Worm (Caenorhabditis elegans) whole organism, L4 larva: ENCODE results near the gene Y67D8C.7.

ENCODE experiments used
- F49E8.2 ChIP-seq: sonication (generic microtip); optimal IDR thresholded peaks from 2 replicates; lab custom pipeline; 2016; ENCODE audit warnings: missing compliant biosample characterization, mild to moderate bottlenecking, missing genetic modification characterization, borderline replicate concordance
- ama-1 ChIP-seq: fragments of 150-350 bp; optimal IDR thresholded peaks from 2 replicates; lab custom pipeline; 2014; ENCODE audit warnings: inconsistent platforms, mixed read lengths
- ceh-82 ChIP-seq: sonication (generic microtip); optimal IDR thresholded peaks from 2 replicates; lab custom pipeline; 2017; ENCODE audit warnings: missing biosample characterization, missing genetic modification characterization
- egl-43 ChIP-seq: fragments of 200-800 bp; sonication (Bioruptor generic); IDR thresholded peaks from 2 replicates; pipeline ENCODE4 v1.3.6; 2022; ENCODE audit warnings: missing genetic modification reagents, missing genetic modification characterization, missing compliant biosample characterization
- gei-8 ChIP-seq: fragments of 200-800 bp; sonication (Bioruptor generic); optimal IDR thresholded peaks from 2 replicates; lab custom pipeline; 2018; ENCODE audit warnings: mild to moderate bottlenecking, missing genetic modification characterization, missing compliant biosample characterization
- hif-1 ChIP-seq, 2 experiments: sonication (generic microtip); optimal IDR thresholded peaks; 2 replicates each; lab custom pipeline; 2016 to 2017; ENCODE audit warnings: missing compliant biosample characterization in 2 of 2, missing genetic modification characterization in 2 of 2, missing genetic modification reagents in 2 of 2, missing genotype in 2 of 2, mild to moderate bottlenecking in 1 of 2
- hmg-1.1 ChIP-seq: fragments of 200-800 bp; sonication (Bioruptor generic); IDR thresholded peaks from 2 replicates; pipeline ENCODE4 v1.3.6; 2022; ENCODE audit warnings: missing genetic modification reagents, missing genetic modification characterization, missing compliant biosample characterization
- jun-1 ChIP-seq: fragments of 150-350 bp; optimal IDR thresholded peaks from 2 replicates; lab custom pipeline; 2014; ENCODE audit warnings: missing biosample characterization, missing genetic modification reagents, missing genetic modification characterization
- lin-13 ChIP-seq: fragments of 150-350 bp; optimal IDR thresholded peaks from 2 replicates; lab custom pipeline; 2014; ENCODE audit warnings: missing biosample characterization, missing genetic modification reagents, missing genetic modification characterization
- mdl-1 ChIP-seq, 2 experiments: fragments of 150-350 bp in 1 of 2; sonication (generic microtip) in 1 of 2; optimal IDR thresholded peaks; 2 replicates each; lab custom pipeline; 2014 to 2017; ENCODE audit warnings: missing biosample characterization in 2 of 2, missing genetic modification characterization in 2 of 2
- mep-1 ChIP-seq: fragments of 150-350 bp; sonication (generic microtip); optimal IDR thresholded peaks from 3 replicates; lab custom pipeline; 2014; ENCODE audit warnings: missing biosample characterization, missing genetic modification characterization
- pqm-1 ChIP-seq: sonication (generic microtip); optimal IDR thresholded peaks from 2 replicates; lab custom pipeline; 2017; ENCODE audit warnings: missing biosample characterization, missing genetic modification characterization
- skn-1 ChIP-seq: fragments of 150-350 bp; optimal IDR thresholded peaks from 2 replicates; lab custom pipeline; 2014; ENCODE audit warnings: missing biosample characterization, missing genetic modification characterization
- zag-1 ChIP-seq: fragments of 150-350 bp; optimal IDR thresholded peaks from 2 replicates; lab custom pipeline; 2014; ENCODE audit warnings: missing biosample characterization, missing genetic modification characterization

DNA sequence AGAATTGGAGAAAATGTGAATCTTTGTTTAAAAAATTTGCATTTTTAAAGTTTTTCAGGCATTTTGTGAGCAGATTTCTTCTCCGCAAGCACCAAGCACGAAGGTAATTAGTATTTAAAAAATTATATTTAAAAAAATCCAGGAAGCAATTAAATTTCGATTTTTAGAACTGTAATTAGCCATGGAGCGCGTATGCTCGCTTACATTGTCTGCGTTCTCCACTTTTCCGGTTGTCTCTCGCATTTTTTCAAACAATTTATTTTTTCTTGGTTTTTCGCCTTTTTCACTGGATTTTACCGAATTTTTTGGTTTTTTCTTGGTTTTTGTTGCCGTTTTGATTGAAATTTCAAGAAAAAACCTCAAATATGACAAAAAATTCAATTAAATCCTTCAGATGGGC, 11.4 kb downstream of the Y67D8C.7 start:
- TF ChIP-seq lin-13 (no peak), ceh-82 (tag; lab: Kevin White, UChicago) (no peak), hif-1 (tag; optimal IDR thresholded peaks at IDR 0.05; lab: Kevin White, UChicago) (no peak), skn-1 (no peak), ama-1 (no peak), jun-1 (tag; lab: Kevin White, UChicago) (no peak), mdl-1 (tag; optimal IDR thresholded peaks at IDR 0.05; lab: Kevin White, UChicago) (no peak), pqm-1 (tag; lab: Kevin White, UChicago) (no peak), F49E8.2 (no peak), egl-43 (GFP tag; lab: Robert Waterston, UW) (no peak), gei-8 (GFP tag; lab: Kevin White, UChicago) (no peak), zag-1 (tag; lab: Kevin White, UChicago) (no peak), hmg-1.1 (GFP tag; lab: Robert Waterston, UW) (no peak), mep-1 (no peak)
